Fruit fly (Drosophila melanogaster) whole organism, pupa: Measurements from ENCODE around the gene Myo10A.

Source experiments
- CG15710 ChIP-seq: fragments of 200-800 bp; sonication (Bioruptor generic); optimal IDR thresholded peaks from 2 replicates; lab custom pipeline; 2018; ENCODE audit warnings: missing biosample characterization, mild to moderate bottlenecking, missing genetic modification characterization, moderate library complexity
- CG17806 ChIP-seq: fragments of 200-800 bp; sonication (Bioruptor generic); optimal IDR thresholded peaks from 2 replicates; lab custom pipeline; 2018; ENCODE audit warnings: missing biosample characterization, mild to moderate bottlenecking, missing genetic modification characterization, moderate library complexity
- CG4496 ChIP-seq: fragments of 200-800 bp; sonication (Bioruptor generic); IDR thresholded peaks from 3 replicates; pipeline ENCODE4 v1.3.6; 2022; ENCODE audit warnings: missing biosample characterization, missing genetic modification characterization
- Pif1A ChIP-seq: fragments of 200-800 bp; sonication (Bioruptor generic); optimal IDR thresholded peaks from 3 replicates; lab custom pipeline; 2016; ENCODE audit warnings: missing biosample characterization, missing genetic modification characterization
- fd96Ca ChIP-seq: fragments of 200-800 bp; sonication (Bioruptor generic); IDR thresholded peaks from 3 replicates; pipeline ENCODE4 v1.3.6; 2022; ENCODE audit warnings: missing biosample characterization, missing genetic modification characterization
- gl ChIP-seq: fragments of 200-800 bp; sonication (Bioruptor generic); optimal IDR thresholded peaks from 2 replicates; lab custom pipeline; 2018; ENCODE audit warnings: missing biosample characterization, mild to moderate bottlenecking, missing genetic modification characterization
- rn ChIP-seq: fragments of 200-800 bp; sonication (Bioruptor generic); IDR thresholded peaks from 2 replicates; pipeline ENCODE4 v1.3.6; 2022; ENCODE audit warnings: missing biosample characterization, missing genetic modification characterization

DNA sequence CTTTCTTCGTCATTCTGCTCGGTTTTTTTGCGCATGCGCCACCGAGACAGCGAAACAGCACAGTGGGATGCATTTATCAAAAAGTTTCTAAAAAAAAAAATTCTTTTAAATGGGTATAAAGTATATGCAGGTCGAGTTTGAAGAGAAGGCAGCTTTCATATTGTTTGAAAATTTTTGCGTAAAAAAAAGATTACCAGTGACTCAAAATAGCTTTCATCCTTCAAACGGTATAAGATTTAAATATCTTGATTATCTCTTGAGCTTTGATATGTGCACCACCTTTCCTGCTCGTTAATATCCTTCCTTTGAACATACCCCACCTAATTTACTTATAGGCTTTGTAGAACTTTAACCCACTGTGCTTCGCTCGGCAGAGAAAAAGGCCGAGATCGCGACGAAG, 25.6 kb upstream of the Myo10A start:
- TF ChIP-seq CG15710 (tag; lab: Kevin White, UChicago): peak; percentile 7
- no peak for TF ChIP-seq fd96Ca (GFP tag; lab: Robert Waterston, UW)
- TF ChIP-seq rn (GFP tag; lab: Robert Waterston, UW): no peak
- peak; percentile 19 for TF ChIP-seq Pif1A (GFP tag; lab: Kevin White, UChicago)
- no peak for TF ChIP-seq CG4496 (GFP tag; lab: Robert Waterston, UW)
- TF ChIP-seq gl (tag; lab: Kevin White, UChicago): no peak
- no peak for TF ChIP-seq CG17806 (tag; lab: Kevin White, UChicago)
